Worm (Caenorhabditis elegans): ENCODE results near the gene C05B5.1.

DNA sequence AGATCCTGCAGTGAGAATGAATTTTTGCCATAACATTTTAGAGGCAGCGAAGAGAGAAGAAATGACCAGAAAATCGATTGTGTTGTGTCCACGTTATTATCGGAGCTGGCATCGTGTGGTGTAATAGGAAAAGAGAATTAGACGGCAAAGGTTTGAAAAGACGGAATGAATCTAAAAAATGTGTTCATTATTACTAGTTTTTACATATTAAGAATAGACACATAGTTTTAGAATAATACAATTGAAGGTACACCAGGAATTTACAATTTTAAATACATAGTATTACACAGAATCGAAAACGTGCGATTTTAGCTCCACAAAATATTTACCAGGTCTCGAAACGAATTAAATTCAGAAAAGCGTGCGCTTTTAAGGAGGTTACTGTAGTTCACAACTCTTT lies 38.0 kb downstream of the C05B5.1 start, which contains the start of gene K03H1.13:
- TF ChIP-seq hnd-1 (tag; optimal IDR thresholded peaks at IDR 0.05) (no peak), ama-1 (optimal IDR thresholded peaks at IDR 0.05) (no peak), ets-7 (tag; optimal IDR thresholded peaks at IDR 0.05) (no peak), aly-1 (tag; optimal IDR thresholded peaks at IDR 0.05) (no peak), pes-1 (GFP tag; IDR thresholded peaks at IDR 0.05) (no peak), flt-1 (GFP tag; IDR thresholded peaks at IDR 0.05) (no peak), hmg-4 (GFP tag; optimal IDR thresholded peaks at IDR 0.05) (no peak), scrt-1 (GFP tag; IDR thresholded peaks at IDR 0.05) (no peak), ceh-13 (GFP tag; optimal IDR thresholded peaks at IDR 0.05) (no peak), tbx-37 (GFP tag; conservative IDR thresholded peaks at IDR 0.05) (no peak), ceh-36 (tag; optimal IDR thresholded peaks at IDR 0.05) (no peak), tbx-11 (GFP tag; IDR thresholded peaks at IDR 0.05) (no peak)
